Worm (Caenorhabditis elegans) whole organism, L1 larva: ENCODE results near the gene gck-4.

Experiments used
- C04F5.9 ChIP-seq: sonication (generic microtip); optimal IDR thresholded peaks from 2 replicates; lab custom pipeline; 2016; ENCODE audit warnings: missing genetic modification characterization, missing compliant biosample characterization
- ama-1 ChIP-seq: fragments of 150-350 bp; optimal IDR thresholded peaks from 2 replicates; lab custom pipeline; 2014
- fos-1 ChIP-seq: fragments of 150-350 bp; optimal IDR thresholded peaks from 2 replicates; lab custom pipeline; 2014; ENCODE audit warnings: missing biosample characterization, missing genetic modification characterization
- irx-1 ChIP-seq: sonication (generic microtip); optimal IDR thresholded peaks from 2 replicates; lab custom pipeline; 2016; ENCODE audit warnings: missing genetic modification characterization, missing compliant biosample characterization
- pqm-1 ChIP-seq: sonication (generic microtip); optimal IDR thresholded peaks from 3 replicates; lab custom pipeline; 2017; ENCODE audit warnings: missing biosample characterization, missing genetic modification characterization
- ztf-11 ChIP-seq, 2 experiments: sonication (generic microtip); optimal IDR thresholded peaks; 2 replicates each; lab custom pipeline; 2016 to 2017; ENCODE audit warnings: missing genetic modification characterization in 2 of 2, missing biosample characterization in 1 of 2, missing compliant biosample characterization in 1 of 2

DNA sequence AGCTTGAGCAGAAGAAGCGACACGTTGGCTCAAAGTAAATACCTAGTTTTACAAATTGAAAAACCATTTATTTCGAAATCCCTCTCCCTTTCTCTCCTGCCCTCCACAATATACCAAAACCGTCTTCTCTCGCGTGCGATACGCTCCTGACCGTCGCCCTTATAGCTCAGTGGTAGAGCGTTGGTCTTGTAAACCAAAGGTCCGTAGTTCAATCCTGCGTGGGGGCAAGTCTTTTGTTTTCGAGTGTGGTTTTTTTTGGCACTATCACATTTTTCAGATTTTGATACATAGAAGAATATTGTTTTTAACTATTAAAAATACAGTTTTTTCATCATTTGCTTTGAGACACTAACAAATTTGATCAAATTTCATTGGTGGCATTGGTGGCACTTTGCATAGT lies 23.4 kb upstream of the gck-4 start:
- no peak for TF ChIP-seq ztf-11 (tag; optimal IDR thresholded peaks at IDR 0.05; lab: Kevin White, UChicago)
- TF ChIP-seq C04F5.9, result no peak
- no peak for TF ChIP-seq fos-1 (tag; lab: Kevin White, UChicago)
- no peak for TF ChIP-seq irx-1 (tag; lab: Kevin White, UChicago)
- TF ChIP-seq pqm-1 (tag; lab: Kevin White, UChicago), result no peak
- TF ChIP-seq ama-1 (lab: Kevin White, UChicago), result no peak
